Fruit fly (Drosophila melanogaster) whole organism, embryonic: Measurements from ENCODE around the gene dbr.

ENCODE experiments used
- Blimp-1 ChIP-seq: fragments of 200-800 bp; sonication (Bioruptor generic); optimal IDR thresholded peaks from 3 replicates; lab custom pipeline; 2018; ENCODE audit warnings: missing biosample characterization, missing genetic modification characterization, mild to moderate bottlenecking, moderate library complexity, missing genetic modification reagents
- CG11085 ChIP-seq: fragments of 200-800 bp; sonication (Bioruptor generic); IDR thresholded peaks from 2 replicates; pipeline ENCODE4 v1.3.6; 2022; ENCODE audit warnings: missing biosample characterization, missing genetic modification characterization
- CG11695 ChIP-seq: fragments of 200-800 bp; sonication (Bioruptor generic); IDR thresholded peaks from 3 replicates; pipeline ENCODE4 v1.3.6; 2022; ENCODE audit warnings: missing biosample characterization, missing genetic modification characterization
- CG11723 ChIP-seq: fragments of 200-800 bp; sonication (Bioruptor generic); optimal IDR thresholded peaks from 2 replicates; lab custom pipeline; 2017; ENCODE audit warnings: missing biosample characterization, mild to moderate bottlenecking, missing genetic modification characterization
- CG12155 ChIP-seq: fragments of 200-800 bp; sonication (Bioruptor generic); optimal IDR thresholded peaks from 3 replicates; lab custom pipeline; 2016; ENCODE audit warnings: missing biosample characterization, missing genetic modification characterization
- CG12236 ChIP-seq: fragments of 200-800 bp; sonication (Bioruptor generic); optimal IDR thresholded peaks from 2 replicates; lab custom pipeline; 2016; ENCODE audit warnings: missing biosample characterization, missing genetic modification characterization
- CG13894 ChIP-seq: fragments of 200-800 bp; sonication (Bioruptor generic); optimal IDR thresholded peaks from 3 replicates; lab custom pipeline; 2018; ENCODE audit warnings: missing biosample characterization, mild to moderate bottlenecking, missing genetic modification characterization, moderate library complexity
- CG14860 ChIP-seq: fragments of 200-800 bp; sonication (Bioruptor generic); IDR thresholded peaks from 3 replicates; pipeline ENCODE4 v1.3.6; 2022; ENCODE audit warnings: missing biosample characterization, missing genetic modification characterization; ENCODE audit not compliant: partially characterized antibody
- CG17568 ChIP-seq: fragments of 200-800 bp; sonication (Bioruptor generic); optimal IDR thresholded peaks from 2 replicates; lab custom pipeline; 2018; ENCODE audit warnings: missing biosample characterization, mild to moderate bottlenecking, missing genetic modification characterization, moderate library complexity
- CG18476 ChIP-seq: fragments of 200-800 bp; sonication (Bioruptor generic); optimal IDR thresholded peaks from 2 replicates; lab custom pipeline; 2016; ENCODE audit warnings: missing biosample characterization, mild to moderate bottlenecking, missing genetic modification characterization
- CG2889 ChIP-seq: fragments of 200-800 bp; sonication (Bioruptor generic); IDR thresholded peaks from 3 replicates; pipeline ENCODE4 v1.3.6; 2022; ENCODE audit warnings: missing biosample characterization, missing genetic modification characterization
- CG30431 ChIP-seq: fragments of 200-800 bp; sonication (Bioruptor generic); optimal IDR thresholded peaks from 2 replicates; lab custom pipeline; 2017; ENCODE audit warnings: missing biosample characterization, missing genetic modification characterization
- CG34422 ChIP-seq: fragments of 200-800 bp; sonication (Bioruptor generic); IDR thresholded peaks from 3 replicates; pipeline ENCODE4 v1.3.6; 2022; ENCODE audit warnings: missing biosample characterization, missing genetic modification characterization
- CG3726 ChIP-seq: fragments of 200-800 bp; sonication (Bioruptor generic); IDR thresholded peaks from 3 replicates; pipeline ENCODE4, ENCODE4 v1.3.6; 2022; ENCODE audit warnings: missing biosample characterization, missing genetic modification characterization
- CG4730 ChIP-seq: fragments of 200-800 bp; sonication (Bioruptor generic); IDR thresholded peaks from 2 replicates; pipeline ENCODE4 v1.3.6; 2022; ENCODE audit warnings: missing biosample characterization, missing genetic modification characterization
- CG4854 ChIP-seq: fragments of 200-800 bp; sonication (Bioruptor generic); optimal IDR thresholded peaks from 2 replicates; lab custom pipeline; 2016; ENCODE audit warnings: missing biosample characterization, missing genetic modification characterization, inconsistent platforms
- CG7786 ChIP-seq: fragments of 200-800 bp; sonication (Bioruptor generic); optimal IDR thresholded peaks from 2 replicates; lab custom pipeline; 2016; ENCODE audit warnings: missing biosample characterization, missing genetic modification characterization
- CG8089 ChIP-seq: fragments of 200-800 bp; sonication (Bioruptor generic); optimal IDR thresholded peaks from 3 replicates; lab custom pipeline; 2016; ENCODE audit warnings: missing biosample characterization, missing genetic modification characterization
- CG9727 ChIP-seq: fragments of 200-800 bp; sonication (Bioruptor generic); optimal IDR thresholded peaks from 3 replicates; lab custom pipeline; 2017; ENCODE audit warnings: missing biosample characterization, mild to moderate bottlenecking, missing genetic modification characterization
- Dll ChIP-seq: fragments of 200-800 bp; sonication (Bioruptor generic); IDR thresholded peaks from 4 replicates; pipeline ENCODE4 v1.3.6; 2022; ENCODE audit warnings: missing biosample characterization, missing genetic modification characterization; ENCODE audit not compliant: partially characterized antibody
- Ets65A ChIP-seq: fragments of 200-800 bp; sonication (Bioruptor generic); peaks from one replicate; lab custom pipeline; 2016; ENCODE audit warnings: missing biosample characterization, missing genetic modification characterization
- Mad ChIP-seq: fragments of 200-800 bp; sonication (Bioruptor generic); optimal IDR thresholded peaks from 2 replicates; lab custom pipeline; 2016; ENCODE audit warnings: missing biosample characterization, missing genetic modification characterization
- Mes4 ChIP-seq: fragments of 200-800 bp; sonication (Bioruptor generic); optimal IDR thresholded peaks from 2 replicates; lab custom pipeline; 2016; ENCODE audit warnings: missing biosample characterization, missing genetic modification characterization
- NFAT ChIP-seq: fragments of 200-800 bp; sonication (Bioruptor generic); IDR thresholded peaks from 2 replicates; pipeline ENCODE4 v1.3.6; 2022; ENCODE audit warnings: missing biosample characterization, missing genetic modification characterization
- Rfx ChIP-seq: fragments of 200-800 bp; sonication (Bioruptor generic); IDR thresholded peaks from 2 replicates; pipeline ENCODE4 v1.3.6; 2022; ENCODE audit warnings: missing biosample characterization, missing genetic modification characterization
- Side ChIP-seq: fragments of 200-800 bp; sonication (Bioruptor generic); optimal IDR thresholded peaks from 2 replicates; lab custom pipeline; 2016; ENCODE audit warnings: missing biosample characterization, missing genetic modification characterization
- Stat92E ChIP-seq, 3 experiments: fragments of >200 bp in 2 of 3; fragments of 200-800 bp in 1 of 3; sonication (Bioruptor generic) in 1 of 3; optimal IDR thresholded peaks; 2 replicates each; lab custom pipeline; 2017 to 2019; ENCODE audit warnings: missing biosample characterization in 3 of 3, missing genetic modification characterization in 3 of 3, mild to moderate bottlenecking in 1 of 3, moderate library complexity in 1 of 3
- Taf1 ChIP-seq: fragments of 200-800 bp; sonication (Bioruptor generic); IDR thresholded peaks from 2 replicates; pipeline ENCODE4 v1.3.6; 2022; ENCODE audit warnings: missing biosample characterization, missing genetic modification characterization
- Xrp1 ChIP-seq: fragments of 200-800 bp; sonication (Bioruptor generic); IDR thresholded peaks from 2 replicates; pipeline ENCODE4 v1.3.6; 2022; ENCODE audit warnings: missing biosample characterization, missing genetic modification characterization
- ap ChIP-seq: fragments of 200-800 bp; sonication (Bioruptor generic); IDR thresholded peaks from 2 replicates; pipeline ENCODE4 v1.3.6; 2022; ENCODE audit warnings: missing biosample characterization, missing genetic modification characterization
- bsh ChIP-seq, 2 experiments: fragments of 200-800 bp; sonication (Bioruptor generic); optimal IDR thresholded peaks; 2 replicates each; lab custom pipeline; 2017 to 2018; ENCODE audit warnings: mild to moderate bottlenecking in 2 of 2, missing biosample characterization in 2 of 2, missing genetic modification characterization in 2 of 2, moderate library complexity in 1 of 2
- chif ChIP-seq, 2 experiments: fragments of 200-800 bp; sonication (Bioruptor generic); optimal IDR thresholded peaks; 3 replicates each; lab custom pipeline; 2016; ENCODE audit warnings: missing biosample characterization in 2 of 2, missing genetic modification characterization in 2 of 2
- chn ChIP-seq: fragments of 200-800 bp; sonication (Bioruptor generic); optimal IDR thresholded peaks from 2 replicates; lab custom pipeline; 2016; ENCODE audit warnings: missing biosample characterization, missing genetic modification characterization
- dmrt11E ChIP-seq: fragments of 200-800 bp; sonication (Bioruptor generic); optimal IDR thresholded peaks from 3 replicates; lab custom pipeline; 2018; ENCODE audit warnings: missing biosample characterization, mild to moderate bottlenecking, missing genetic modification characterization, moderate library complexity
- ftz-f1 ChIP-seq: fragments of 200-800 bp; sonication (Bioruptor generic); optimal IDR thresholded peaks from 2 replicates; lab custom pipeline; 2016; ENCODE audit warnings: missing biosample characterization, missing genetic modification characterization
- gt ChIP-seq: fragments of 200-800 bp; sonication (Bioruptor generic); IDR thresholded peaks from 2 replicates; pipeline ENCODE4 v1.3.6; 2022; ENCODE audit warnings: missing biosample characterization, missing genetic modification characterization
- lbe ChIP-seq: fragments of 200-800 bp; sonication (Bioruptor generic); optimal IDR thresholded peaks from 2 replicates; lab custom pipeline; 2016; ENCODE audit warnings: missing biosample characterization, mild to moderate bottlenecking, missing genetic modification characterization
- lola ChIP-seq, 3 experiments: fragments of >200 bp in 2 of 3; fragments of 200-800 bp in 1 of 3; sonication (Bioruptor generic) in 1 of 3; optimal IDR thresholded peaks; 2 replicates each; lab custom pipeline; 2017 to 2019; ENCODE audit warnings: missing biosample characterization in 3 of 3, missing genetic modification characterization in 3 of 3, mild to moderate bottlenecking in 1 of 3, moderate library complexity in 1 of 3
- oc ChIP-seq: fragments of 200-800 bp; sonication (Bioruptor generic); optimal IDR thresholded peaks from 2 replicates; lab custom pipeline; 2018; ENCODE audit warnings: missing biosample characterization, mild to moderate bottlenecking, missing genetic modification characterization, moderate library complexity
- prd ChIP-seq, 3 experiments: fragments of >200 bp in 2 of 3; fragments of 200-800 bp in 1 of 3; sonication (Bioruptor generic) in 1 of 3; optimal IDR thresholded peaks in 2 of 3; IDR thresholded peaks in 1 of 3; 2 replicates in 2 of 3; 3 replicates in 1 of 3; pipeline versions ENCODE4 v1.3.6 to Lab custom; 2017 to 2022; ENCODE audit warnings: missing biosample characterization in 1 of 3, missing genetic modification characterization in 1 of 3
- pzg ChIP-seq: fragments of 200-800 bp; sonication (Bioruptor generic); optimal IDR thresholded peaks from 3 replicates; lab custom pipeline; 2018; ENCODE audit warnings: missing biosample characterization, mild to moderate bottlenecking, missing genetic modification characterization, moderate library complexity
- run ChIP-seq: fragments of 200-800 bp; sonication (Bioruptor generic); optimal IDR thresholded peaks from 3 replicates; lab custom pipeline; 2018; ENCODE audit warnings: missing biosample characterization, mild to moderate bottlenecking, missing genetic modification characterization
- sens ChIP-seq: fragments of 200-800 bp; sonication (Bioruptor generic); peaks from one replicate; lab custom pipeline; 2016; ENCODE audit warnings: missing biosample characterization, missing genetic modification characterization
- sob ChIP-seq: fragments of 200-800 bp; sonication (Bioruptor generic); IDR thresholded peaks from 2 replicates; pipeline ENCODE4 v1.3.6; 2022; ENCODE audit warnings: missing biosample characterization, missing genetic modification characterization
- stwl ChIP-seq: fragments of 200-800 bp; sonication (Bioruptor generic); optimal IDR thresholded peaks from 3 replicates; lab custom pipeline; 2018; ENCODE audit warnings: missing biosample characterization, mild to moderate bottlenecking, missing genetic modification characterization, moderate library complexity
- sug ChIP-seq: fragments of 200-800 bp; optimal IDR thresholded peaks from 2 replicates; lab custom pipeline; 2019; ENCODE audit warnings: missing biosample characterization, mild to moderate bottlenecking, missing genetic modification characterization, moderate library complexity
- tup ChIP-seq: fragments of 200-800 bp; sonication (Bioruptor generic); optimal IDR thresholded peaks from 2 replicates; lab custom pipeline; 2016; ENCODE audit warnings: missing biosample characterization, mild to moderate bottlenecking, missing genetic modification characterization, moderate library complexity
- unpg ChIP-seq: fragments of 200-800 bp; sonication (Bioruptor generic); optimal IDR thresholded peaks from 3 replicates; lab custom pipeline; 2018; ENCODE audit warnings: missing biosample characterization, mild to moderate bottlenecking, missing genetic modification characterization, moderate library complexity

The dbr gene

dm6 chr2L:66369-67278 is at the start of gene dbr:
dbr (plus strand) TSS chr2L:66482.
- peak; percentile 91 for TF ChIP-seq CG13894 (tag; lab: Kevin White, UChicago)
- TF ChIP-seq CG4730 (GFP tag; lab: Robert Waterston, UW) = no peak
- no peak for TF ChIP-seq CG8089 (GFP tag; lab: Kevin White, UChicago)
- TF ChIP-seq CG11695 = no peak; the same call in 2 of the 3 replicates
- no peak for TF ChIP-seq CG9727
- no peak for TF ChIP-seq pzg
- TF ChIP-seq sob = 0 out of 2 replicates have a peak, but pooled peaks have one; percentile 32
- no peak for TF ChIP-seq tup (GFP tag; lab: Kevin White, UChicago)
- TF ChIP-seq CG12236 (GFP tag; lab: Kevin White, UChicago) = no peak
- TF ChIP-seq Stat92E (GFP tag; optimal IDR thresholded peaks at IDR 0.05; lab: Kevin White, UChicago) = peak in 1 of 3 experiments; percentile 44
- TF ChIP-seq unpg (GFP tag; lab: Kevin White, UChicago) = no peak
- TF ChIP-seq chif (GFP tag; optimal IDR thresholded peaks at IDR 0.05; lab: Kevin White, UChicago) = no peak
- 0 out of 2 replicates have a peak, but pooled peaks have one; percentile 12 for TF ChIP-seq Xrp1
- TF ChIP-seq Taf1 (GFP tag; lab: Robert Waterston, UW) = no peak
- peak; percentile 70 for TF ChIP-seq ftz-f1 (GFP tag; lab: Kevin White, UChicago)
- TF ChIP-seq sens = peak; percentile 84
- TF ChIP-seq Ets65A (GFP tag; lab: Kevin White, UChicago) = no peak
- TF ChIP-seq Rfx (GFP tag; lab: Robert Waterston, UW) = peak; percentile 52; the same call in 1 of the 2 replicates
- TF ChIP-seq lola (GFP tag; optimal IDR thresholded peaks at IDR 0.05; lab: Kevin White, UChicago) = peak in 1 of 3 experiments; percentile 20
- no peak for TF ChIP-seq CG3726 (GFP tag; lab: Robert Waterston, UW)
- peak; percentile 10; the same call in 1 of the 3 replicates for TF ChIP-seq CG34422 (GFP tag; lab: Robert Waterston, UW)
- TF ChIP-seq run (tag; lab: Kevin White, UChicago) = no peak
- no peak for TF ChIP-seq CG2889 (GFP tag; lab: Robert Waterston, UW)
- TF ChIP-seq CG11085 (GFP tag; lab: Robert Waterston, UW) = no peak
- TF ChIP-seq CG30431 (GFP tag; lab: Kevin White, UChicago) = no peak
- peak; percentile 9 for TF ChIP-seq lbe
- no peak for TF ChIP-seq Side (GFP tag; lab: Kevin White, UChicago)
- TF ChIP-seq CG14860 = no peak
- TF ChIP-seq dmrt11E (tag; lab: Kevin White, UChicago) = no peak
- TF ChIP-seq ap (GFP tag; lab: Robert Waterston, UW) = no peak
- TF ChIP-seq CG18476 (GFP tag; lab: Kevin White, UChicago) = no peak
- TF ChIP-seq CG4854 = no peak
- peak in 1 of 2 experiments; percentile 77 for TF ChIP-seq bsh (GFP tag; optimal IDR thresholded peaks at IDR 0.05; lab: Kevin White, UChicago)
- TF ChIP-seq Blimp-1 (GFP tag; lab: Kevin White, UChicago) = no peak
- TF ChIP-seq CG17568 = peak; percentile 2
- no peak for TF ChIP-seq NFAT (GFP tag; lab: Robert Waterston, UW)
- TF ChIP-seq chn (GFP tag; lab: Kevin White, UChicago) = no peak
- no peak for TF ChIP-seq gt
- TF ChIP-seq sug (tag; lab: Kevin White, UChicago) = peak; percentile 59
- TF ChIP-seq Mes4 (GFP tag; lab: Kevin White, UChicago) = no peak
- TF ChIP-seq prd (optimal IDR thresholded peaks at IDR 0.05; lab: Kevin White, UChicago) = no peak
- no peak for TF ChIP-seq prd (GFP tag; IDR thresholded peaks at IDR 0.05; lab: Robert Waterston, UW)
- no peak for TF ChIP-seq CG12155
- TF ChIP-seq stwl (tag; lab: Kevin White, UChicago) = no peak
- no peak for TF ChIP-seq oc (tag; lab: Kevin White, UChicago)
- TF ChIP-seq CG7786 = no peak
- no peak for TF ChIP-seq CG11723 (GFP tag; lab: Kevin White, UChicago)
- TF ChIP-seq Mad = no peak
- no peak for TF ChIP-seq Dll (GFP tag; lab: Robert Waterston, UW)
